Worm (Caenorhabditis elegans) whole organism, young adult: ENCODE data around the gene F26D2.13.

Experiments used
- F10E7.11 ChIP-seq: sonication (generic microtip); optimal IDR thresholded peaks from 2 replicates; lab custom pipeline; 2017; ENCODE audit warnings: mild to moderate bottlenecking, missing genetic modification characterization, moderate library complexity, missing compliant biosample characterization
- F52B5.7 ChIP-seq: sonication (generic microtip); optimal IDR thresholded peaks from 2 replicates; lab custom pipeline; 2016; ENCODE audit warnings: mild to moderate bottlenecking, missing genetic modification characterization, missing compliant biosample characterization
- F55B11.4 ChIP-seq: sonication (generic microtip); optimal IDR thresholded peaks from 2 replicates; lab custom pipeline; 2016; ENCODE audit warnings: missing compliant biosample characterization, missing genetic modification characterization, borderline replicate concordance; ENCODE audit not compliant: insufficient read depth
- T26A5.8 ChIP-seq: sonication (generic microtip); optimal IDR thresholded peaks from 2 replicates; lab custom pipeline; 2016; ENCODE audit warnings: missing genetic modification characterization, missing compliant biosample characterization
- Y53G8AR.9 ChIP-seq: fragments of 200-800 bp; sonication (Bioruptor generic); conservative IDR thresholded peaks from 2 replicates; pipeline ENCODE4 v1.3.6; 2022; ENCODE audit warnings: missing genetic modification reagents, missing genetic modification characterization, missing compliant biosample characterization
- Y79H2A.3 ChIP-seq: fragments of 200-800 bp; sonication (Bioruptor generic); conservative IDR thresholded peaks from 2 replicates; pipeline ENCODE4 v1.3.6; 2022; ENCODE audit warnings: missing genetic modification reagents, missing genetic modification characterization, missing compliant biosample characterization
- ZK185.1 ChIP-seq: sonication (generic microtip); optimal IDR thresholded peaks from 2 replicates; lab custom pipeline; 2016; ENCODE audit warnings: mild to moderate bottlenecking, missing genetic modification characterization, missing compliant biosample characterization; ENCODE audit not compliant: poor library complexity, severe bottlenecking
- athp-1 ChIP-seq: sonication (generic microtip); optimal IDR thresholded peaks from 2 replicates; lab custom pipeline; 2017; ENCODE audit warnings: mild to moderate bottlenecking, missing genetic modification characterization, missing compliant biosample characterization
- bed-1 ChIP-seq: fragments of 200-800 bp; sonication (Bioruptor generic); IDR thresholded peaks from 2 replicates; pipeline ENCODE4 v1.3.6; 2022; ENCODE audit warnings: missing genetic modification reagents, missing genetic modification characterization, missing compliant biosample characterization
- bed-2 ChIP-seq: fragments of 200-800 bp; sonication (Bioruptor generic); IDR thresholded peaks from 2 replicates; pipeline ENCODE4 v1.3.6; 2022; ENCODE audit warnings: missing genetic modification reagents, missing genetic modification characterization, missing compliant biosample characterization
- ccch-3 ChIP-seq: fragments of 200-800 bp; sonication (Bioruptor generic); optimal IDR thresholded peaks from 2 replicates; lab custom pipeline; 2018; ENCODE audit warnings: mild to moderate bottlenecking, missing genetic modification characterization, missing compliant biosample characterization
- ceh-100 ChIP-seq: fragments of 200-800 bp; sonication (Bioruptor generic); IDR thresholded peaks from 2 replicates; pipeline ENCODE4 v1.3.6; 2022; ENCODE audit warnings: missing genetic modification reagents, missing genetic modification characterization, missing compliant biosample characterization
- ceh-40 ChIP-seq: fragments of 200-800 bp; sonication (Bioruptor generic); IDR thresholded peaks from 2 replicates; pipeline ENCODE4 v1.3.6; 2022; ENCODE audit warnings: missing genetic modification characterization, missing compliant biosample characterization
- ceh-58 ChIP-seq: fragments of 200-800 bp; sonication (Bioruptor generic); IDR thresholded peaks from 2 replicates; pipeline ENCODE4 v1.3.6; 2022; ENCODE audit warnings: missing genetic modification characterization, missing compliant biosample characterization
- chd-7 ChIP-seq: sonication (generic microtip); optimal IDR thresholded peaks from 2 replicates; lab custom pipeline; 2016; ENCODE audit warnings: mild to moderate bottlenecking, missing genetic modification characterization, moderate library complexity, missing compliant biosample characterization
- dox-1 ChIP-seq: fragments of 200-800 bp; sonication (Bioruptor generic); IDR thresholded peaks from 2 replicates; pipeline ENCODE4 v1.3.6; 2022; ENCODE audit warnings: missing genetic modification reagents, missing genetic modification characterization, missing compliant biosample characterization
- dpff-1 ChIP-seq: sonication (generic microtip); optimal IDR thresholded peaks from 2 replicates; lab custom pipeline; 2017; ENCODE audit warnings: mild to moderate bottlenecking, missing genetic modification characterization, missing compliant biosample characterization
- dpl-1 ChIP-seq: fragments of 150-350 bp; optimal IDR thresholded peaks from 2 replicates; lab custom pipeline; 2014; ENCODE audit warnings: missing biosample characterization, missing genetic modification reagents, missing genetic modification characterization
- egrh-3 ChIP-seq: fragments of 200-800 bp; sonication (Bioruptor generic); IDR thresholded peaks from 2 replicates; pipeline ENCODE4 v1.3.6; 2022; ENCODE audit warnings: missing genetic modification reagents, missing genetic modification characterization, missing compliant biosample characterization
- hmg-20 ChIP-seq: fragments of 200-800 bp; sonication (Bioruptor generic); IDR thresholded peaks from 2 replicates; pipeline ENCODE4 v1.3.6; 2022; ENCODE audit warnings: missing genetic modification reagents, missing genetic modification characterization, missing compliant biosample characterization
- let-526 ChIP-seq: fragments of 200-800 bp; sonication (Bioruptor generic); IDR thresholded peaks from 2 replicates; pipeline ENCODE4 v1.3.6; 2022; ENCODE audit warnings: missing genetic modification reagents, missing genetic modification characterization, missing compliant biosample characterization
- lin-26 ChIP-seq: fragments of 200-800 bp; sonication (Bioruptor generic); IDR thresholded peaks from 2 replicates; pipeline ENCODE4 v1.3.6; 2022; ENCODE audit warnings: missing genetic modification reagents, missing genetic modification characterization, missing compliant biosample characterization
- lin-35 ChIP-seq, 3 experiments: fragments of 150-350 bp in 2 of 3; sonication (generic microtip) in 1 of 3; optimal IDR thresholded peaks; 2 replicates each; lab custom pipeline; 2014 to 2018; ENCODE audit warnings: missing biosample characterization in 3 of 3, missing genetic modification characterization in 3 of 3, missing genetic modification reagents in 3 of 3
- lin-54 ChIP-seq: fragments of 200-800 bp; sonication (Bioruptor generic); optimal IDR thresholded peaks from 2 replicates; lab custom pipeline; 2018; ENCODE audit warnings: mild to moderate bottlenecking, missing genetic modification characterization, missing compliant biosample characterization
- lsl-1 ChIP-seq: fragments of 200-800 bp; sonication (Bioruptor generic); optimal IDR thresholded peaks from 2 replicates; lab custom pipeline; 2018; ENCODE audit warnings: mild to moderate bottlenecking, missing genetic modification characterization, moderate library complexity, missing compliant biosample characterization
- madf-8 ChIP-seq: fragments of 200-800 bp; sonication (Bioruptor generic); conservative IDR thresholded peaks from 2 replicates; pipeline ENCODE4 v1.3.6; 2022; ENCODE audit warnings: missing genetic modification reagents, missing genetic modification characterization, missing compliant biosample characterization
- mes-4 ChIP-seq: sonication (generic microtip); optimal IDR thresholded peaks from 2 replicates; lab custom pipeline; 2016; ENCODE audit warnings: missing genotype, missing genetic modification characterization, missing compliant biosample characterization
- nhr-179 ChIP-seq: sonication (generic microtip); optimal IDR thresholded peaks from 2 replicates; lab custom pipeline; 2016; ENCODE audit warnings: mild to moderate bottlenecking, missing genetic modification characterization, missing compliant biosample characterization
- nhr-90 ChIP-seq: sonication (generic microtip); optimal IDR thresholded peaks from 2 replicates; lab custom pipeline; 2016; ENCODE audit warnings: missing genotype, mild to moderate bottlenecking, missing genetic modification characterization, missing compliant biosample characterization
- rec-8 ChIP-seq, 2 experiments: sonication (generic microtip); optimal IDR thresholded peaks; 2 replicates each; lab custom pipeline; 2016; ENCODE audit warnings: mild to moderate bottlenecking in 2 of 2, missing genetic modification characterization in 2 of 2, missing genetic modification reagents in 2 of 2, missing genotype in 2 of 2, missing biosample characterization in 1 of 2, missing compliant biosample characterization in 1 of 2, moderate library complexity in 1 of 2
- repo-1 ChIP-seq: sonication (generic microtip); optimal IDR thresholded peaks from 2 replicates; lab custom pipeline; 2017; ENCODE audit warnings: mild to moderate bottlenecking, missing genetic modification characterization, missing compliant biosample characterization
- rpc-1 ChIP-seq, 2 experiments: fragments of 150-350 bp in 1 of 2; sonication (generic microtip) in 1 of 2; optimal IDR thresholded peaks; 2 replicates each; lab custom pipeline; 2014 to 2018; ENCODE audit warnings: missing biosample characterization in 1 of 2, missing genetic modification characterization in 1 of 2, missing genetic modification reagents in 1 of 2, missing genotype in 1 of 2
- snpc-3.4 ChIP-seq: sonication (generic microtip); optimal IDR thresholded peaks from 2 replicates; lab custom pipeline; 2017; ENCODE audit warnings: missing genetic modification characterization, mild to moderate bottlenecking, missing compliant biosample characterization, antibody characterized with exemption, moderate library complexity, missing genotype, missing genetic modification reagents
- sptf-2 ChIP-seq: fragments of 200-800 bp; sonication (Bioruptor generic); optimal IDR thresholded peaks from 2 replicates; lab custom pipeline; 2018; ENCODE audit warnings: mild to moderate bottlenecking, missing genetic modification characterization, missing compliant biosample characterization
- tbp1 ChIP-seq: fragments of 200-800 bp; sonication (Bioruptor generic); optimal IDR thresholded peaks from 2 replicates; lab custom pipeline; 2018; ENCODE audit warnings: mild to moderate bottlenecking, missing genetic modification characterization, missing compliant biosample characterization
- tbx-9 ChIP-seq: sonication (generic microtip); optimal IDR thresholded peaks from 2 replicates; lab custom pipeline; 2016; ENCODE audit warnings: borderline replicate concordance, missing genetic modification characterization, inconsistent platforms, missing compliant biosample characterization
- unc-130 ChIP-seq: sonication (generic microtip); optimal IDR thresholded peaks from 2 replicates; lab custom pipeline; 2016; ENCODE audit warnings: missing genetic modification reagents, missing genetic modification characterization, missing compliant biosample characterization
- xnd-1 ChIP-seq: sonication (generic microtip); optimal IDR thresholded peaks from 2 replicates; lab custom pipeline; 2016; ENCODE audit warnings: missing genotype, missing genetic modification reagents, missing genetic modification characterization, missing compliant biosample characterization
- zim-3 ChIP-seq: sonication (generic microtip); optimal IDR thresholded peaks from 2 replicates; lab custom pipeline; 2017; ENCODE audit warnings: mild to moderate bottlenecking, missing genetic modification characterization, moderate library complexity, missing compliant biosample characterization
- ztf-22 ChIP-seq: fragments of 200-800 bp; sonication (Bioruptor generic); optimal IDR thresholded peaks from 2 replicates; lab custom pipeline; 2018; ENCODE audit warnings: mild to moderate bottlenecking, missing genetic modification characterization, moderate library complexity, missing compliant biosample characterization
- ztf-25 ChIP-seq: fragments of 200-800 bp; sonication (Bioruptor generic); IDR thresholded peaks from 2 replicates; pipeline ENCODE4 v1.3.6; 2022; ENCODE audit warnings: missing genetic modification reagents, missing genetic modification characterization, missing compliant biosample characterization
- ztf-28 ChIP-seq: fragments of 200-800 bp; sonication (Bioruptor generic); IDR thresholded peaks from 2 replicates; pipeline ENCODE4 v1.3.6; 2022; ENCODE audit warnings: missing genetic modification reagents, missing genetic modification characterization, missing compliant biosample characterization

Gene F26D2.13

DNA sequence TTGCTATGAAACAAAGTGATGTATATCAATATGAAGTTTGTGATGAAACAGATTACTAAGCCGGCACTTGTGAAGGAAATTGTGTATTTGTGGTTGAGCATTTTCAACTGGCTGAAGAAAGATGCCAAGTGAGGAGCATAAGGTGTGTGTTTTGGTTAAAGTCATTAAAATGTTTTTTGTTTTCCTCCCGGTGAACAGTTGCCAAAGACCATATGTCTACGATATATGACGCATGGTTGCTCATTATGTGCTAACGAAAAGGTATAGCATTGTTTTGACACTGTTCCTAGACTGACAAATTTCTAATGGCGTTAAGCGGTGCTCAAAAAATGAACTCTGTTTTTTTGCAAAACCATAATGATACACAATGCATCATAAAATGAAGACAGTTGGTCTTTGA, 18.4 kb downstream of the F26D2.13 start, which contains the start of gene str-55:
Gene str-55, minus strand, starts transcription at position 101 of the 400 bp plus-strand sequence.
- TF ChIP-seq let-526 (GFP tag; lab: Robert Waterston, UW) (no peak), bed-2 (GFP tag; lab: Robert Waterston, UW) (no peak)

DNA sequence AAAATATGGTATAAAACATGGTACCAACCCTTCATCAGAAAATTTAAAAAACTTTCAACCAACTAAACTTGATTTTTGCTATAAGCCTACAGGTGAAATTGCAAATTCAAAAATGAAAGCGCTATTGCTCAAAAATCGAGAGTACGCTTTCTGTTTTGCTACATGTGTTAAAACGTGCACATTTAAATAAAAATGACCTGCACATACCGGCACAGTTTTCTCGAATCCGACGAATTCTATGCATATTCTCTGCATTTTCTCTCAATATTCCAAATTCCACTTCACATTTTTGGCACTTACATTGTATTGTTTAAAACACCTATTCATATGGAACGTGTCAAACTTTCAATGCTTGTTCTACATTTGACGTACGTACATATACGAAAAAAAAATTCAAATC, 24.9 kb downstream of the F26D2.13 start, which contains the start of gene srh-145:
Gene srh-145, plus strand, starts transcription at position 193 of the 400 bp plus-strand sequence.
- TF ChIP-seq tbp1 (GFP tag; lab: Kevin White, UChicago) (no peak), Y53G8AR.9 (GFP tag; lab: Robert Waterston, UW) (no peak), tbx-9 (tag; lab: Kevin White, UChicago) (no peak), ztf-25 (GFP tag; lab: Robert Waterston, UW) (no peak), ceh-40 (GFP tag; lab: Robert Waterston, UW) (no peak), ccch-3 (GFP tag; lab: Kevin White, UChicago) (no peak), snpc-3.4 (tag; lab: Kevin White, UChicago) (no peak), zim-3 (tag; lab: Kevin White, UChicago) (no peak)

ce11 chrV:16407663-16408062, 27.7 kb downstream of the F26D2.13 start, which contains the start of gene F26D2.3:
Gene F26D2.3, plus strand, starts transcription at chrV:16407963.
- TF ChIP-seq ceh-100 (GFP tag; lab: Robert Waterston, UW): no peak
- no peak for TF ChIP-seq Y79H2A.3 (GFP tag; lab: Robert Waterston, UW)
- no peak for TF ChIP-seq chd-7 (tag; lab: Kevin White, UChicago)
- TF ChIP-seq tbx-9 (tag; lab: Kevin White, UChicago): no peak
- no peak for TF ChIP-seq nhr-179
- no peak for TF ChIP-seq ceh-58
- no peak for TF ChIP-seq ztf-25 (GFP tag; lab: Robert Waterston, UW)
- TF ChIP-seq hmg-20 (GFP tag; lab: Robert Waterston, UW): no peak
- no peak for TF ChIP-seq lsl-1 (GFP tag; lab: Kevin White, UChicago)
- TF ChIP-seq sptf-2 (GFP tag; lab: Kevin White, UChicago): no peak
- no peak for TF ChIP-seq egrh-3
- no peak for TF ChIP-seq bed-1 (GFP tag; lab: Robert Waterston, UW)

- TF ChIP-seq dpff-1 (tag; lab: Kevin White, UChicago) (no peak), athp-1 (tag; lab: Kevin White, UChicago) (no peak), snpc-3.4 (tag; lab: Kevin White, UChicago) (no peak), xnd-1 (tag; lab: Kevin White, UChicago) (no peak), dpl-1 (GFP tag; lab: Kevin White, UChicago) (no peak), lin-26 (no peak), mes-4 (tag; lab: Kevin White, UChicago) (no peak), nhr-90 (tag; lab: Kevin White, UChicago) (no peak), ztf-28 (GFP tag; lab: Robert Waterston, UW) (no peak), rpc-1 (optimal IDR thresholded peaks at IDR 0.05; lab: Kevin White, UChicago) (no peak), rpc-1 (tag; optimal IDR thresholded peaks at IDR 0.05; lab: Kevin White, UChicago) (no peak), chd-7 (tag; lab: Kevin White, UChicago) (no peak), madf-8 (GFP tag; lab: Robert Waterston, UW) (no peak), lsl-1 (GFP tag; lab: Kevin White, UChicago) (no peak)
Measured at ce11 chrV:16406357-16406756, 29.1 kb downstream of the F26D2.13 start.

ce11 chrV:16405366-16405765, 30.0 kb downstream of the F26D2.13 start:
- TF ChIP-seq T26A5.8 (tag; lab: Kevin White, UChicago) (no peak), rec-8 (tag; optimal IDR thresholded peaks at IDR 0.05; lab: Kevin White, UChicago) (no peak), F55B11.4 (tag; lab: Kevin White, UChicago) (no peak), lin-54 (GFP tag; lab: Kevin White, UChicago) (no peak), ZK185.1 (tag; lab: Kevin White, UChicago) (no peak), F52B5.7 (tag; lab: Kevin White, UChicago) (no peak), F10E7.11 (no peak), ztf-22 (no peak), unc-130 (GFP tag; lab: Kevin White, UChicago) (no peak), repo-1 (no peak), lin-35 (GFP tag; optimal IDR thresholded peaks at IDR 0.05; lab: Kevin White, UChicago) (no peak), dox-1 (GFP tag; lab: Robert Waterston, UW) (no peak)
